Worm (Caenorhabditis elegans): ENCODE measurements around the gene W07A12.8.

The W07A12.8 gene

ce11 chrII:9196325-9196724 is 30.7 kb upstream of the W07A12.8 start:
- TF ChIP-seq npax-4 (tag; optimal IDR thresholded peaks at IDR 0.05) (no peak), pag-3 (tag; optimal IDR thresholded peaks at IDR 0.05; ENCODE audit: borderline replicate concordance) (no peak), sox-4 (tag; optimal IDR thresholded peaks at IDR 0.05) (no peak), syd-9 (tag; optimal IDR thresholded peaks at IDR 0.05) (no peak), ceh-34 (tag; optimal IDR thresholded peaks at IDR 0.05) (no peak), rnt-1 (tag; optimal IDR thresholded peaks at IDR 0.05) (no peak)

ce11 chrII:9194195-9194594 is 28.6 kb upstream of the W07A12.8 start, which contains the start of gene twk-4:
twk-4 (minus strand) TSS chrII:9194295.
- TF ChIP-seq K09A11.1 (tag; optimal IDR thresholded peaks at IDR 0.05; ENCODE audit: insufficient read depth) = no peak
- TF ChIP-seq hlh-15 (tag; optimal IDR thresholded peaks at IDR 0.05) = no peak
- no peak for TF ChIP-seq Y22D7AL.16 (tag; optimal IDR thresholded peaks at IDR 0.05)
- TF ChIP-seq lin-11 (tag; optimal IDR thresholded peaks at IDR 0.05) = no peak
- no peak for TF ChIP-seq ceh-9 (tag; optimal IDR thresholded peaks at IDR 0.05)

- TF ChIP-seq fkh-10 (GFP tag; optimal IDR thresholded peaks at IDR 0.05) = no peak
- TF ChIP-seq elt-2 (tag; optimal IDR thresholded peaks at IDR 0.05) = no peak
- no peak for TF ChIP-seq unc-86 (tag; optimal IDR thresholded peaks at IDR 0.05)
- TF ChIP-seq odd-2 (tag; optimal IDR thresholded peaks at IDR 0.05) = no peak
- TF ChIP-seq sox-4 (tag; optimal IDR thresholded peaks at IDR 0.05) = no peak
- TF ChIP-seq syd-9 (tag; optimal IDR thresholded peaks at IDR 0.05) = no peak
- no peak for TF ChIP-seq npax-4 (tag; optimal IDR thresholded peaks at IDR 0.05)
- no peak for TF ChIP-seq tbx-2 (tag; optimal IDR thresholded peaks at IDR 0.05)
- TF ChIP-seq ceh-24 (tag; optimal IDR thresholded peaks at IDR 0.05) = no peak
- no peak for TF ChIP-seq nfya-1 (tag; optimal IDR thresholded peaks at IDR 0.05)
- no peak for TF ChIP-seq tbx-7 (tag; optimal IDR thresholded peaks at IDR 0.05)
- TF ChIP-seq hlh-6 (tag; optimal IDR thresholded peaks at IDR 0.05) = no peak
Measured at ce11 chrII:9190513-9191099, 25.0 kb upstream of the W07A12.8 start.

- TF ChIP-seq sox-4 (tag; optimal IDR thresholded peaks at IDR 0.05) (no peak), unc-86 (tag; optimal IDR thresholded peaks at IDR 0.05) (no peak), dve-1 (tag; optimal IDR thresholded peaks at IDR 0.05) (no peak), syd-9 (tag; optimal IDR thresholded peaks at IDR 0.05) (no peak), hlh-30 (tag; optimal IDR thresholded peaks at IDR 0.05; ENCODE audit: insufficient read depth) (no peak), ceh-30 (tag; optimal IDR thresholded peaks at IDR 0.05) (no peak), pha-4 (tag; optimal IDR thresholded peaks at IDR 0.05) (no peak), ceh-9 (tag; optimal IDR thresholded peaks at IDR 0.05) (no peak), unc-3 (GFP tag; conservative IDR thresholded peaks at IDR 0.05) (no peak), unc-3 (tag; optimal IDR thresholded peaks at IDR 0.05) (no peak), hlh-6 (tag; optimal IDR thresholded peaks at IDR 0.05) (no peak), pat-9 (tag; optimal IDR thresholded peaks at IDR 0.05) (no peak), ceh-6 (GFP tag; optimal IDR thresholded peaks at IDR 0.05) (no peak), ttx-3 (tag; optimal IDR thresholded peaks at IDR 0.05) (no peak), eyg-1 (tag; optimal IDR thresholded peaks at IDR 0.05) (no peak), madf-2 (tag; optimal IDR thresholded peaks at IDR 0.05) (no peak)
Measured at ce11 chrII:9189648-9190047, 24.0 kb upstream of the W07A12.8 start.

- TF ChIP-seq pat-9 (tag; optimal IDR thresholded peaks at IDR 0.05) (no peak), tbx-2 (tag; optimal IDR thresholded peaks at IDR 0.05) (no peak), tbx-7 (tag; optimal IDR thresholded peaks at IDR 0.05) (no peak), ceh-14 (tag; optimal IDR thresholded peaks at IDR 0.05) (no peak), ceh-19 (GFP tag; optimal IDR thresholded peaks at IDR 0.05) (no peak), ets-4 (tag; optimal IDR thresholded peaks at IDR 0.05) (no peak), ceh-22 (tag; optimal IDR thresholded peaks at IDR 0.05) (no peak), pha-4 (tag; optimal IDR thresholded peaks at IDR 0.05) (no peak), madf-2 (tag; optimal IDR thresholded peaks at IDR 0.05) (no peak), sox-4 (tag; optimal IDR thresholded peaks at IDR 0.05) (no peak), npax-4 (tag; optimal IDR thresholded peaks at IDR 0.05) (no peak), elt-4 (tag; optimal IDR thresholded peaks at IDR 0.05) (no peak)
Measured at ce11 chrII:9188380-9188779, 22.8 kb upstream of the W07A12.8 start, which contains the start of gene sym-2. sym-2 (minus strand) TSS chrII:9188480.

Data from whole organism, late embryonic.